Worm (Caenorhabditis elegans) whole organism, late embryonic: ENCODE measurements around the gene K03B4.2.

ENCODE experiments used
- ceh-30 ChIP-seq: fragments of 150-350 bp; optimal IDR thresholded peaks from 2 replicates; lab custom pipeline; 2014; ENCODE audit warnings: missing biosample characterization, missing genetic modification characterization
- ceh-45 ChIP-seq: fragments of 200-800 bp; sonication (Bioruptor generic); IDR thresholded peaks from 2 replicates; pipeline ENCODE4 v1.3.6; 2022; ENCODE audit warnings: missing genetic modification reagents, missing genetic modification characterization, missing compliant biosample characterization
- elt-2 ChIP-seq: sonication (generic microtip); optimal IDR thresholded peaks from 2 replicates; lab custom pipeline; 2016; ENCODE audit warnings: missing genetic modification reagents, missing genetic modification characterization, missing compliant biosample characterization
- lin-11 ChIP-seq: fragments of 200-800 bp; sonication (Bioruptor generic); optimal IDR thresholded peaks from 2 replicates; lab custom pipeline; 2018; ENCODE audit warnings: mild to moderate bottlenecking, missing genetic modification characterization, missing compliant biosample characterization
- nfya-1 ChIP-seq: sonication (generic microtip); optimal IDR thresholded peaks from 2 replicates; lab custom pipeline; 2017; ENCODE audit warnings: missing genetic modification characterization, mild to moderate bottlenecking, missing compliant biosample characterization, antibody characterized with exemption, moderate library complexity
- npax-4 ChIP-seq: sonication (generic microtip); optimal IDR thresholded peaks from 2 replicates; lab custom pipeline; 2016; ENCODE audit warnings: missing genetic modification characterization, missing compliant biosample characterization

- TF ChIP-seq nfya-1 (tag; lab: Kevin White, UChicago) (no peak), lin-11 (no peak), elt-2 (tag; lab: Kevin White, UChicago) (no peak), ceh-30 (tag; lab: Kevin White, UChicago) (no peak), ceh-45 (no peak), npax-4 (tag; lab: Kevin White, UChicago) (no peak)
Measured at ce11 chrV:4676092-4676491, 11.7 kb upstream of the K03B4.2 start, which contains the start of gene K03B4.6.
